Fruit fly (Drosophila melanogaster): ENCODE results near the gene CG42634.

CG42634 gene

DNA sequence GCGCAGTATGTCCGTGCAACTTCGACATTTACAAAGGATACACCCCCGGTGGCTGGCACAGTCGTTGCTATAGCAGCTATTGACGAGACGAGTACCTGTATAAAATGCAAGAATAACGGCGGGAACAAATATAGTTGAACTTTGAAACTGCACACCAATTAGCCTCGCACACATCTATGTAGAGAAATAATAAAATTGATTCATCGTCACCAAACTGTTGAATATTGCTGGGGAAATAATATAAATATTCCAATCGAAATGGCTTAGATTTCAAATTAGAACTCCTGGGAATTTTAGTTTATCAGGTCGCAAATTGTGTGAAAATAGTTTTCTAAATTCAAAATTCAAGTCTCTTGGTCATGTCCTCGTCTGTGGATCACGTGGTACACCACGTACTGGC lies at the start of gene CG42634, which contains the start of gene CG42635:
TSS of gene CG42634 (plus strand) at position 301 of the 400 bp plus-strand sequence.
TSS of gene CG42635 (plus strand) at position 301 of the 400 bp plus-strand sequence.
- no peak for TF ChIP-seq cic (GFP tag; optimal IDR thresholded peaks at IDR 0.05)
- TF ChIP-seq Mnt (GFP tag; optimal IDR thresholded peaks at IDR 0.05): no peak
- TF ChIP-seq CG7101 (tag; optimal IDR thresholded peaks at IDR 0.05): no peak
- no peak for TF ChIP-seq cnc (optimal IDR thresholded peaks at IDR 0.05)
- no peak for TF ChIP-seq Clk (GFP tag; optimal IDR thresholded peaks at IDR 0.05)
- TF ChIP-seq CG14711 (tag; optimal IDR thresholded peaks at IDR 0.05): no peak
- TF ChIP-seq toe (GFP tag; optimal IDR thresholded peaks at IDR 0.05): no peak
- TF ChIP-seq pad (GFP tag; optimal IDR thresholded peaks at IDR 0.05): no peak
- no peak for TF ChIP-seq CG1620 (GFP tag; optimal IDR thresholded peaks at IDR 0.05)
- TF ChIP-seq Hr96 (GFP tag; optimal IDR thresholded peaks at IDR 0.05): no peak

DNA sequence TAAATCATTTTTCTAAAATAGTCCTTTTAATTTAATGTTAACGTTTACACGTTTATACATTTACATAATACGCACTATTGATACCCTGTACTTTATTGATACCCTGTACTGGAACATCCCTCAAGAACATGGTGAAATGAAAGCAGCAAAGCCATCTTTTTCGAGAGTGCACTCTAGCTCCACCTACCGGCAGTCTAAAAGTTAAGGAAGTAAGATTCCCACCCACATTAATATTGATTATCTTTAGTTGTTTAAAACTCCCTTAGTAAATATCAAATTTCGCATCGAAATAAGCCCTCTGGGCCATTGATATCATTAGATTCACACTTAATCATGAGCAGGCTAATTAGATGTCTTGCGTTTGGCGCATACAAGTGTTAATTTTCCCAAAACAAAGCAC lies 49.4 kb upstream of the CG42634 start:
- TF ChIP-seq Crg-1 (GFP tag; optimal IDR thresholded peaks at IDR 0.05): no peak

DNA sequence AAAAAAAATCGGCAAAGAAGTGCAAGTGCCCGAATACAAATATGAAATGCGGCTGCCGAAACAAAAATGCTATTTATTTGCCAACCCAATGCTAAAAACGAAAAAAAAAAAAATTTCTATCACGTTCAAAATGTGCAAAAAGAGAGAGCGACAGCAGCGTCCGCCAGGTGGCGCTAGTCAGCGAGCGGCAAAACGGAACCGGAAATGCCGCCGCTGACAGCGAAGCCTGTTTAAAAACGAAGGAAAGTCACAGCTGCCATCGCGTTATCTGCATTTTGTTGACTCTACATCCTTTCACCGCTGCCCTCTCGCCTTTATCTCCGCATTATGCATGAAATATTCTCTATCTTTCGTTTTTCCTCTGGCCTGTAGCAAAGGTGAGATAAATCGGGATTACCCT lies 47.5 kb upstream of the CG42634 start:
- TF ChIP-seq toe (GFP tag; optimal IDR thresholded peaks at IDR 0.05): no peak
- no peak for TF ChIP-seq Crg-1 (GFP tag; optimal IDR thresholded peaks at IDR 0.05)
- TF ChIP-seq CG11617 (GFP tag; optimal IDR thresholded peaks at IDR 0.05): no peak
- TF ChIP-seq CG7045 (GFP tag; optimal IDR thresholded peaks at IDR 0.05): no peak
- no peak for TF ChIP-seq kay (GFP tag; ENCODE audit: borderline replicate concordance)
- no peak for TF ChIP-seq tj (GFP tag; optimal IDR thresholded peaks at IDR 0.05)
- no peak for TF ChIP-seq Hr96 (GFP tag; optimal IDR thresholded peaks at IDR 0.05)
- no peak for TF ChIP-seq CG7101 (tag; optimal IDR thresholded peaks at IDR 0.05)
- TF ChIP-seq CG12768 (GFP tag; optimal IDR thresholded peaks at IDR 0.05): no peak
- TF ChIP-seq CG1620 (GFP tag; optimal IDR thresholded peaks at IDR 0.05): no peak

DNA sequence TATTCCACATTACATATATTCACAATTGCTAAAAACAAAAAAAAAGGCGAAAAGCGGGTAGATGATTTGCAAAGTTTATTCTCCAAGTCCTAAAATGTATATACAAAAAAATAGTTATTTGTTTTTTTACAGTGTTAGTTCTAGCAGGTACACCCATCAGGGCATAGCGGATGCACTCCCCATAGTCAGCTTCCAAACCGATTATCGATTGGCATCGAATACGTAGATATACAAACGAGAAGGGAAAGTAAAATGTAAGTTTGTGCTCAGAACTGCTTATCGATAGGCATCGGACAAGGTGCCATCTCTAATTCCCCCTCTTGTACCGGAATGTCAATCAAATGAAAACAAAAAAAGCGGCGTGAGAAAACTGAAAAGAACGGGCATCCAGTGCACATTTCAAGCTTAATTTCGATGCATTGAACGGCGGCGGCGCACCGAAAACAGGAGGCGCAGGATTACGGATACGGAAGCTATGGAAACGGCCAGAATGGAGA lies 44.6 kb upstream of the CG42634 start, which contains the start of gene CG5674:
TSS of gene CG5674 (plus strand) at position 309 of the 497 bp plus-strand sequence.
- no peak for TF ChIP-seq Clk (GFP tag; optimal IDR thresholded peaks at IDR 0.05)
- TF ChIP-seq bab1 (GFP tag; optimal IDR thresholded peaks at IDR 0.05): peak; percentile 12
- peak; percentile 98 for TF ChIP-seq pad (GFP tag; optimal IDR thresholded peaks at IDR 0.05)
- TF ChIP-seq CG1620 (GFP tag; optimal IDR thresholded peaks at IDR 0.05): peak; percentile 11
- peak; percentile 18 for TF ChIP-seq CG33017 (tag; optimal IDR thresholded peaks at IDR 0.05)
- TF ChIP-seq kay (GFP tag; ENCODE audit: borderline replicate concordance): no peak
- TF ChIP-seq toe (GFP tag; optimal IDR thresholded peaks at IDR 0.05): peak; percentile 3

DNA sequence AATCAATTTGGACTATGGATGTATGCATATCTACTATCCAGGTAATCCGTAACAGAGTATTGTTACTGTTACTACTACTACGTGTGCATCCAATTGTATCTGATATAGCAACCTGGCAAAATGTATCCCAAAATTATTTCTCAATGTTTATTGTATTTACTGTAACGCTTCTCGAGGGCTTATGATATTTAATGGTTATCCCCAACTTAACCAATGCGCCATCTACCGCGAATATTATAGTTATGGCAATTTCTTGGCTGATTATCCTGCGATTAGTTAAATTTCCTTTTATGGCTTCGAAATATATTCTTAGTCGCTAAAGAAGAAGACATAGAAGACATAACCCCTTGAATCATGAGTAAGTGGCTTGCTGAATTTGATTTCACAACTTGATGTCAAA lies 44.0 kb upstream of the CG42634 start:
- no peak for TF ChIP-seq Crg-1 (GFP tag; optimal IDR thresholded peaks at IDR 0.05)
- no peak for TF ChIP-seq CG11617 (GFP tag; optimal IDR thresholded peaks at IDR 0.05)
- no peak for TF ChIP-seq CG5204 (GFP tag; optimal IDR thresholded peaks at IDR 0.05)
- no peak for TF ChIP-seq CG7045 (GFP tag; optimal IDR thresholded peaks at IDR 0.05)
- TF ChIP-seq ovo (GFP tag; optimal IDR thresholded peaks at IDR 0.05): no peak
- no peak for TF ChIP-seq cic (GFP tag; optimal IDR thresholded peaks at IDR 0.05)

DNA sequence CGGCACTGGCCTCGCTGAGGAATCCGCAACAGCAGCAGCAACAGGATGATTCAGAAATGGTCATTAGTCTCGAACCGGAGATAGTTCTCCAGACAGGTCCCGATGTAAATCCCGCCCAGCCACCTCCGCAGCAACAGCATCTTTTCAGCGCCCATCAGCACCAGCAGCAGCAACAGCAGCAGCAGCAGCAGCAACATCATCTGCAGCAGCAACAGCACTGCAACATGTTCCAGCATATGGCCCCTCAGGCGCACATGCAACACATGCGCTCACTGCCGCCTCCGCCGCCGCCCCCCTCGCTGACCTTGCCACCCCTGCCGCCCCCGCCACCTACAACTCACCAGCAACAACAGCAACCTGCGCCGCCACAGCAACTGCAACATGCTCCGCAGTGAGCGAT lies 34.7 kb upstream of the CG42634 start:
- TF ChIP-seq pad (GFP tag; optimal IDR thresholded peaks at IDR 0.05): no peak
- TF ChIP-seq Mnt (GFP tag; optimal IDR thresholded peaks at IDR 0.05): no peak
- TF ChIP-seq toe (GFP tag; optimal IDR thresholded peaks at IDR 0.05): no peak
- TF ChIP-seq ovo (GFP tag; optimal IDR thresholded peaks at IDR 0.05): no peak
- TF ChIP-seq CG7101 (tag; optimal IDR thresholded peaks at IDR 0.05): no peak
- no peak for TF ChIP-seq cic (GFP tag; optimal IDR thresholded peaks at IDR 0.05)
- TF ChIP-seq tj (GFP tag; optimal IDR thresholded peaks at IDR 0.05): no peak
- TF ChIP-seq cnc (optimal IDR thresholded peaks at IDR 0.05): no peak
- TF ChIP-seq Hr96 (GFP tag; optimal IDR thresholded peaks at IDR 0.05): no peak
- TF ChIP-seq Crg-1 (GFP tag; optimal IDR thresholded peaks at IDR 0.05): no peak
- TF ChIP-seq CG7045 (GFP tag; optimal IDR thresholded peaks at IDR 0.05): no peak
- no peak for TF ChIP-seq CG12768 (GFP tag; optimal IDR thresholded peaks at IDR 0.05)

DNA sequence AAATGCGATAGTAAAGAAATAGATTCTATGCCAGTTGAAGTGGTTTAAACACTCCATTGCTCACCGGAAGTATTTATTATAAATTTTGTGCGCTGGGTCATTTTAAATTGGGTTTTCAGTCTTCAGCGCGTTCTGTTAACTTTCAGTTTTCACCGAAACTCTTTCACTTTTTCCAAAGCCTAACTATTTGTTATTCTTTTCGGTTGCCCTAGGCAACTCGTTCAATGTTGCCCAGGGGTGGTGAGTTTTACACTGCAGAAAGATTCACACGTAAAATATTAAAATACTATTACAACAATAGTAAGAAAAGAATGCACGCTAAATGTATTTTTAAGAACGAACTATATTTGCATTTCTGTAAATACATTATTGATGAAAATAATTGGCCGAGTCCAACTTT lies 25.4 kb upstream of the CG42634 start, which contains the start of gene btv:
TSS of gene btv (minus strand) at position 101 of the 400 bp plus-strand sequence.
- TF ChIP-seq CG33017 (tag; optimal IDR thresholded peaks at IDR 0.05) (no peak), CG11617 (GFP tag; optimal IDR thresholded peaks at IDR 0.05) (no peak), Clk (GFP tag; optimal IDR thresholded peaks at IDR 0.05) (no peak), CG1620 (GFP tag; optimal IDR thresholded peaks at IDR 0.05) (no peak), bab1 (GFP tag; optimal IDR thresholded peaks at IDR 0.05) (no peak), cnc (optimal IDR thresholded peaks at IDR 0.05) (no peak), CG7045 (GFP tag; optimal IDR thresholded peaks at IDR 0.05) (no peak), CG14711 (tag; optimal IDR thresholded peaks at IDR 0.05) (no peak), ovo (GFP tag; optimal IDR thresholded peaks at IDR 0.05) (no peak)

DNA sequence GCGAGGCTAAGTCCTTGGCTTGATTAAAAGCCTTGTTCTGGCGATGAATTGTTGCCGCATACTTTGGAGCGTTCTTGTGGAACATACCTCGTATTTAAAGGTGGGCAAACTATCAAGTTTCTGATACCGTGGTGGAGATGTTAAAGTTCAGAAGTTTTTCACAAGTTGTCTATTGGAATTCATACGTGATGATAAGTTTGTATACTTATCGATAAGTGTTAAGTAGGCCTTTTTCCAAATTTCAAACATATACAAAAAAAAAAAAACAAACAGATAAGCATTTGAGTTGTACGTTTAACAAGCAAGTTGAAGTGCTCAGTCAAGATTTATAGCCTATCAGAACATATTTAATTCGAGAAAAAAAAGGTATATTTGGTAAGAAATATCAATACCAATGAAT lies 21.6 kb upstream of the CG42634 start, which contains the start of gene CG5681:
TSS of gene CG5681 (plus strand) at position 301 of the 400 bp plus-strand sequence.
- TF ChIP-seq pad (GFP tag; optimal IDR thresholded peaks at IDR 0.05) (no peak), toe (GFP tag; optimal IDR thresholded peaks at IDR 0.05) (no peak), Hr96 (GFP tag; optimal IDR thresholded peaks at IDR 0.05) (no peak), CG33017 (tag; optimal IDR thresholded peaks at IDR 0.05) (no peak), Mnt (GFP tag; optimal IDR thresholded peaks at IDR 0.05) (no peak), CG7045 (GFP tag; optimal IDR thresholded peaks at IDR 0.05) (no peak), CG1620 (GFP tag; optimal IDR thresholded peaks at IDR 0.05) (no peak), tj (GFP tag; optimal IDR thresholded peaks at IDR 0.05) (no peak), cic (GFP tag; optimal IDR thresholded peaks at IDR 0.05) (no peak), CG14711 (tag; optimal IDR thresholded peaks at IDR 0.05) (no peak), CG11617 (GFP tag; optimal IDR thresholded peaks at IDR 0.05) (no peak), CG5204 (GFP tag; optimal IDR thresholded peaks at IDR 0.05) (no peak), Crg-1 (GFP tag; optimal IDR thresholded peaks at IDR 0.05) (no peak), CG7101 (tag; optimal IDR thresholded peaks at IDR 0.05) (no peak)

Data from whole organism, adult.